Worm (Caenorhabditis elegans) whole organism, L1 larva: ENCODE results near the gene ska-3.
A peak's percentile ranks its signal among the peaks of the same experiment; 100 is the strongest.

ENCODE experiments used
- aly-2 ChIP-seq: fragments of 150-350 bp; optimal IDR thresholded peaks from 2 replicates; lab custom pipeline; 2014; ENCODE audit warnings: missing biosample characterization, missing genetic modification characterization
- dpl-1 ChIP-seq, 3 experiments: fragments of 150-350 bp in 2 of 3; sonication (generic microtip) in 1 of 3; optimal IDR thresholded peaks; 2 replicates each; lab custom pipeline; 2014 to 2017; ENCODE audit warnings: missing biosample characterization in 3 of 3, missing genetic modification characterization in 3 of 3, missing genetic modification reagents in 3 of 3
- lin-13 ChIP-seq: fragments of 150-350 bp; optimal IDR thresholded peaks from 2 replicates; lab custom pipeline; 2014; ENCODE audit warnings: missing biosample characterization, missing genetic modification reagents, missing genetic modification characterization
- mdl-1 ChIP-seq, 2 experiments: fragments of 150-350 bp; optimal IDR thresholded peaks; 2 replicates each; lab custom pipeline; 2014 to 2017; ENCODE audit warnings: missing biosample characterization in 2 of 2, missing genetic modification characterization in 2 of 2, inconsistent platforms in 1 of 2
- tbx-2 ChIP-seq: sonication (generic microtip); optimal IDR thresholded peaks from 2 replicates; lab custom pipeline; 2016; ENCODE audit warnings: missing genetic modification characterization, missing compliant biosample characterization
- unc-86 ChIP-seq: sonication (generic microtip); optimal IDR thresholded peaks from 2 replicates; lab custom pipeline; 2016; ENCODE audit warnings: missing genetic modification characterization, missing compliant biosample characterization

- TF ChIP-seq unc-86 (no peak), dpl-1 (GFP tag; optimal IDR thresholded peaks at IDR 0.05; lab: Kevin White, UChicago) (peak in 1 of 3 experiments; percentile 8), mdl-1 (tag; optimal IDR thresholded peaks at IDR 0.05; lab: Kevin White, UChicago) (peak in 1 of 2 experiments; percentile 53), aly-2 (tag; lab: Kevin White, UChicago) (no peak), tbx-2 (tag; lab: Kevin White, UChicago) (peak; percentile 29), lin-13 (no peak)
Measured at ce11 chrIII:5710676-5711075, 31.9 kb upstream of the ska-3 start.
